Fruit fly (Drosophila melanogaster) whole organism, prepupa: ENCODE measurements around the gene SCCRO.

Experiments used
- CG11294 ChIP-seq: fragments of 200-800 bp; sonication (Bioruptor generic); IDR thresholded peaks from 2 replicates; pipeline ENCODE4 v1.3.6; 2022; ENCODE audit warnings: missing biosample characterization, missing genetic modification characterization
- CG4318 ChIP-seq: fragments of 200-800 bp; sonication (Bioruptor generic); optimal IDR thresholded peaks from 3 replicates; lab custom pipeline; 2017; ENCODE audit warnings: missing biosample characterization, mild to moderate bottlenecking, missing genetic modification characterization
- CG7368 ChIP-seq: fragments of 200-800 bp; sonication (Bioruptor generic); optimal IDR thresholded peaks from 3 replicates; lab custom pipeline; 2016; ENCODE audit warnings: missing biosample characterization, missing genetic modification characterization
- Ets21C ChIP-seq: fragments of 200-800 bp; sonication (Bioruptor generic); optimal IDR thresholded peaks from 3 replicates; lab custom pipeline; 2016; ENCODE audit warnings: missing biosample characterization, missing genetic modification characterization
- Hr38 ChIP-seq: sonication (Bioruptor generic); optimal IDR thresholded peaks from 2 replicates; lab custom pipeline; 2016; ENCODE audit warnings: missing biosample characterization, missing genetic modification characterization
- cyc ChIP-seq: fragments of 200-800 bp; sonication (Bioruptor generic); optimal IDR thresholded peaks from 3 replicates; lab custom pipeline; 2016; ENCODE audit warnings: missing biosample characterization, missing genetic modification characterization
- fd85E ChIP-seq: fragments of 200-800 bp; sonication (Bioruptor generic); optimal IDR thresholded peaks from 3 replicates; lab custom pipeline; 2016; ENCODE audit warnings: missing biosample characterization, missing genetic modification characterization
- lz ChIP-seq: fragments of 200-800 bp; sonication (Bioruptor generic); optimal IDR thresholded peaks from 3 replicates; lab custom pipeline; 2016; ENCODE audit warnings: missing biosample characterization, missing genetic modification characterization
- net ChIP-seq: fragments of 200-800 bp; sonication (Bioruptor generic); optimal IDR thresholded peaks from 3 replicates; lab custom pipeline; 2016; ENCODE audit warnings: missing biosample characterization, missing genetic modification characterization
- topi ChIP-seq: fragments of 200-800 bp; sonication (Bioruptor generic); optimal IDR thresholded peaks from 3 replicates; lab custom pipeline; 2016; ENCODE audit warnings: missing biosample characterization, missing genetic modification characterization
- vri ChIP-seq: fragments of 200-800 bp; sonication (Bioruptor generic); optimal IDR thresholded peaks from 3 replicates; lab custom pipeline; 2016; ENCODE audit warnings: missing biosample characterization, mild to moderate bottlenecking, missing genetic modification characterization

The SCCRO gene

DNA sequence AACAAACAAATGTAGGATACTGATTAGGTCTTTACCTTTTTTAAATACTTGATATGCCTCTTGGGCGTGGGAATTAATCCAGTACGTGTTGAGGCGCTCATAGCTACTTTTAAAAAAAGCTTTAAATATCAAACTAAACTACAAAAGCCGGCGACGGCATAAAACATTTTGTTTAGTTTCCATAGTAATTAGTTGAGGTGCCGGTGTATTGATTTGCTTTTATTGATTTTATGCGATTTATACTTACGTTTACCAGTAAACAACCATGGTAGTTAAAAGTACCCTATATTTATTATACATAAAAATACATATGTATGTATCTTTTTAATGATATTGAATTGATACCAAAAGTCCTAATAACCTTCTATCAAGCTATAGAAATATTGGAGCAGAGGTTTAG lies 49.5 kb downstream of the SCCRO start, which contains the start of gene CG13449:
CG13449 (minus strand) TSS at position 101 of the 400 bp plus-strand sequence.
- TF ChIP-seq Hr38 (GFP tag; lab: Kevin White, UChicago) = no peak
- TF ChIP-seq fd85E (GFP tag; lab: Kevin White, UChicago) = no peak
- TF ChIP-seq CG4318 (GFP tag; lab: Kevin White, UChicago) = no peak
- TF ChIP-seq CG11294 (GFP tag; lab: Robert Waterston, UW) = no peak
- no peak for TF ChIP-seq net
- no peak for TF ChIP-seq cyc
- no peak for TF ChIP-seq CG7368 (GFP tag; lab: Kevin White, UChicago)
- TF ChIP-seq vri (GFP tag; lab: Kevin White, UChicago) = no peak
- no peak for TF ChIP-seq Ets21C (GFP tag; lab: Kevin White, UChicago)
- no peak for TF ChIP-seq lz (GFP tag; lab: Kevin White, UChicago)
- TF ChIP-seq topi (GFP tag; lab: Kevin White, UChicago) = no peak
- TF ChIP-seq, all 60 proteins: peak for 0
